Worm (Caenorhabditis elegans): ENCODE data around the gene fil-1.

- TF ChIP-seq Y55F3AM.14 (GFP tag; optimal IDR thresholded peaks at IDR 0.05) (no peak), unc-62 (GFP tag; optimal IDR thresholded peaks at IDR 0.05) (no peak), elt-3 (tag; optimal IDR thresholded peaks at IDR 0.05) (no peak), aly-2 (tag; optimal IDR thresholded peaks at IDR 0.05) (no peak), nhr-11 (tag; optimal IDR thresholded peaks at IDR 0.05) (no peak), dmd-4 (tag; optimal IDR thresholded peaks at IDR 0.05) (no peak), ZK546.5 (tag; optimal IDR thresholded peaks at IDR 0.05) (no peak), nhr-23 (tag; optimal IDR thresholded peaks at IDR 0.05) (no peak), lin-39 (tag; optimal IDR thresholded peaks at IDR 0.05) (no peak), alr-1 (tag; optimal IDR thresholded peaks at IDR 0.05) (no peak), snpc-4 (tag; optimal IDR thresholded peaks at IDR 0.05) (no peak), nhr-12 (tag; optimal IDR thresholded peaks at IDR 0.05) (no peak)
Observed at ce11 chrV:15000055-15000704, 6.5 kb downstream of the fil-1 start, which contains the start of gene rps-16.

All from whole organism, L2 larva.